Fruit fly (Drosophila melanogaster) whole organism, embryonic: ENCODE data around the gene CG5968.

ENCODE experiments used
- Blimp-1 ChIP-seq: fragments of 200-800 bp; sonication (Bioruptor generic); optimal IDR thresholded peaks from 3 replicates; lab custom pipeline; 2018; ENCODE audit warnings: missing biosample characterization, missing genetic modification characterization, mild to moderate bottlenecking, moderate library complexity, missing genetic modification reagents
- Bteb2 ChIP-seq: fragments of 200-800 bp; sonication (Bioruptor generic); optimal IDR thresholded peaks from 2 replicates; lab custom pipeline; 2016; ENCODE audit warnings: missing biosample characterization, missing genetic modification characterization
- CG10209 ChIP-seq: fragments of 200-800 bp; sonication (Bioruptor generic); optimal IDR thresholded peaks from 3 replicates; lab custom pipeline; 2017; ENCODE audit warnings: missing biosample characterization, mild to moderate bottlenecking, missing genetic modification characterization, missing genetic modification reagents
- CG10274 ChIP-seq: fragments of 200-800 bp; sonication (Bioruptor generic); optimal IDR thresholded peaks from 3 replicates; lab custom pipeline; 2017; ENCODE audit warnings: missing biosample characterization, mild to moderate bottlenecking, missing genetic modification characterization
- CG13424 ChIP-seq: fragments of 200-800 bp; sonication (Bioruptor generic); optimal IDR thresholded peaks from 2 replicates; lab custom pipeline; 2019; ENCODE audit warnings: missing biosample characterization, mild to moderate bottlenecking, missing genetic modification characterization, moderate library complexity
- CG17361 ChIP-seq: fragments of 200-800 bp; sonication (Bioruptor generic); IDR thresholded peaks from 3 replicates; pipeline ENCODE4 v1.3.6; 2022; ENCODE audit warnings: missing biosample characterization, missing genetic modification characterization
- CG17385 ChIP-seq: fragments of 200-800 bp; sonication (Bioruptor generic); optimal IDR thresholded peaks from 3 replicates; lab custom pipeline; 2018; ENCODE audit warnings: missing biosample characterization, mild to moderate bottlenecking, missing genetic modification characterization
- CG18262 ChIP-seq: fragments of 200-800 bp; optimal IDR thresholded peaks from 3 replicates; lab custom pipeline; 2019; ENCODE audit warnings: missing biosample characterization, mild to moderate bottlenecking, missing genetic modification characterization, moderate library complexity
- CG2120 ChIP-seq: fragments of 200-800 bp; sonication (Bioruptor generic); optimal IDR thresholded peaks from 3 replicates; lab custom pipeline; 2016; ENCODE audit warnings: missing biosample characterization, missing genetic modification characterization
- CG30403 ChIP-seq: fragments of 200-800 bp; sonication (Bioruptor generic); optimal IDR thresholded peaks from 3 replicates; lab custom pipeline; 2016; ENCODE audit warnings: missing biosample characterization, missing genetic modification characterization
- CG3726 ChIP-seq: fragments of 200-800 bp; sonication (Bioruptor generic); IDR thresholded peaks from 3 replicates; pipeline ENCODE4, ENCODE4 v1.3.6; 2022; ENCODE audit warnings: missing biosample characterization, missing genetic modification characterization
- CG6813 ChIP-seq: fragments of 200-800 bp; sonication (Bioruptor generic); optimal IDR thresholded peaks from 2 replicates; lab custom pipeline; 2017; ENCODE audit warnings: missing biosample characterization, missing genetic modification characterization, mild to moderate bottlenecking, moderate library complexity, missing genetic modification reagents
- CG7556 ChIP-seq: fragments of 200-800 bp; sonication (Bioruptor generic); optimal IDR thresholded peaks from 2 replicates; lab custom pipeline; 2017; ENCODE audit warnings: missing biosample characterization, mild to moderate bottlenecking, missing genetic modification characterization
- CG8765 ChIP-seq: fragments of 200-800 bp; sonication (Bioruptor generic); IDR thresholded peaks from 2 replicates; pipeline ENCODE4 v1.3.6; 2022; ENCODE audit warnings: missing biosample characterization, missing genetic modification characterization
- D19A ChIP-seq: fragments of 200-800 bp; optimal IDR thresholded peaks from 3 replicates; lab custom pipeline; 2019; ENCODE audit warnings: missing biosample characterization, mild to moderate bottlenecking, missing genetic modification characterization, moderate library complexity
- Drgx ChIP-seq: fragments of 200-800 bp; sonication (Bioruptor generic); IDR thresholded peaks from 2 replicates; pipeline ENCODE4 v1.3.6; 2022; ENCODE audit warnings: missing biosample characterization, missing genetic modification characterization
- ERR ChIP-seq: fragments of 200-800 bp; sonication (Bioruptor generic); optimal IDR thresholded peaks from 2 replicates; lab custom pipeline; 2016; ENCODE audit warnings: missing biosample characterization, missing genetic modification characterization
- Ets97D ChIP-seq: fragments of 200-800 bp; sonication (Bioruptor generic); optimal IDR thresholded peaks from 3 replicates; lab custom pipeline; 2016; ENCODE audit warnings: missing biosample characterization, missing genetic modification characterization
- H15 ChIP-seq: fragments of 200-800 bp; sonication (Bioruptor generic); IDR thresholded peaks from 3 replicates; pipeline ENCODE4 v1.3.6; 2022; ENCODE audit warnings: missing biosample characterization, missing genetic modification characterization
- Hey ChIP-seq: fragments of 200-800 bp; sonication (Bioruptor generic); optimal IDR thresholded peaks from 3 replicates; lab custom pipeline; 2018; ENCODE audit warnings: missing biosample characterization, mild to moderate bottlenecking, missing genetic modification characterization
- Hr51 ChIP-seq, 2 experiments: fragments of 200-800 bp; sonication (Bioruptor generic); optimal IDR thresholded peaks; 2 replicates in 1 of 2; 3 replicates in 1 of 2; lab custom pipeline; 2016 to 2018; ENCODE audit warnings: missing biosample characterization in 2 of 2, missing genetic modification characterization in 2 of 2, mild to moderate bottlenecking in 1 of 2, moderate library complexity in 1 of 2
- Hsf ChIP-seq: fragments of 200-800 bp; sonication (Bioruptor generic); optimal IDR thresholded peaks from 3 replicates; lab custom pipeline; 2016; ENCODE audit warnings: missing biosample characterization, missing genetic modification characterization
- NC2α ChIP-seq: fragments of 200-800 bp; sonication (Bioruptor generic); optimal IDR thresholded peaks from 2 replicates; lab custom pipeline; 2016; ENCODE audit warnings: missing biosample characterization, missing genetic modification characterization
- Nf-YC ChIP-seq: fragments of 200-800 bp; optimal IDR thresholded peaks from 3 replicates; lab custom pipeline; 2019; ENCODE audit warnings: missing biosample characterization, mild to moderate bottlenecking, missing genetic modification characterization, moderate library complexity
- Oli ChIP-seq: fragments of 200-800 bp; sonication (Bioruptor generic); optimal IDR thresholded peaks from 2 replicates; lab custom pipeline; 2018; ENCODE audit warnings: missing biosample characterization, mild to moderate bottlenecking, missing genetic modification characterization, moderate library complexity
- Sox100B ChIP-seq: fragments of 200-800 bp; sonication (Bioruptor generic); optimal IDR thresholded peaks from 3 replicates; lab custom pipeline; 2018; ENCODE audit warnings: missing biosample characterization, mild to moderate bottlenecking, missing genetic modification characterization
- Trl ChIP-seq, 3 experiments: fragments of >200 bp in 2 of 3; fragments of 200-800 bp in 1 of 3; sonication (Bioruptor generic) in 1 of 3; optimal IDR thresholded peaks; 2 replicates in 1 of 3; 3 replicates in 2 of 3; lab custom pipeline; 2016 to 2017; ENCODE audit warnings: missing biosample characterization in 1 of 3, missing genetic modification characterization in 1 of 3
- amos ChIP-seq: fragments of 200-800 bp; sonication (Bioruptor generic); IDR thresholded peaks from 2 replicates; pipeline ENCODE4 v1.3.6; 2022; ENCODE audit warnings: missing biosample characterization, missing genetic modification characterization; ENCODE audit not compliant: partially characterized antibody
- bab2 ChIP-seq: fragments of 200-800 bp; sonication (Bioruptor generic); optimal IDR thresholded peaks from 2 replicates; lab custom pipeline; 2016; ENCODE audit warnings: missing biosample characterization, missing genetic modification characterization
- bbx ChIP-seq: fragments of 200-800 bp; sonication (Bioruptor generic); IDR thresholded peaks from 2 replicates; pipeline ENCODE4 v1.3.6; 2022; ENCODE audit warnings: missing biosample characterization, missing genetic modification characterization; ENCODE audit not compliant: partially characterized antibody
- bcd ChIP-seq: fragments of 200-800 bp; sonication (Bioruptor generic); optimal IDR thresholded peaks from 2 replicates; lab custom pipeline; 2017; ENCODE audit warnings: missing biosample characterization, mild to moderate bottlenecking, missing genetic modification characterization
- br ChIP-seq: fragments of >200 bp; optimal IDR thresholded peaks from 2 replicates; lab custom pipeline; 2017
- caup ChIP-seq: fragments of 200-800 bp; sonication (Bioruptor generic); optimal IDR thresholded peaks from 3 replicates; lab custom pipeline; 2017; ENCODE audit warnings: missing biosample characterization, mild to moderate bottlenecking, missing genetic modification characterization, moderate library complexity; ENCODE audit not compliant: severe bottlenecking
- crp ChIP-seq, 2 experiments: fragments of 200-800 bp; sonication (Bioruptor generic); optimal IDR thresholded peaks; 2 replicates in 1 of 2; 3 replicates in 1 of 2; lab custom pipeline; 2017; ENCODE audit warnings: missing biosample characterization in 2 of 2, missing genetic modification characterization in 2 of 2, mild to moderate bottlenecking in 1 of 2, moderate library complexity in 1 of 2
- eve ChIP-seq, 2 experiments: fragments of >200 bp; optimal IDR thresholded peaks; 2 replicates each; lab custom pipeline; 2017; ENCODE audit warnings: missing biosample characterization in 2 of 2, missing genetic modification characterization in 2 of 2
- lab ChIP-seq: fragments of 200-800 bp; sonication (Bioruptor generic); optimal IDR thresholded peaks from 3 replicates; lab custom pipeline; 2017; ENCODE audit warnings: missing biosample characterization, missing genetic modification characterization, mild to moderate bottlenecking, moderate library complexity, missing genetic modification reagents
- lbe ChIP-seq: fragments of 200-800 bp; sonication (Bioruptor generic); optimal IDR thresholded peaks from 2 replicates; lab custom pipeline; 2016; ENCODE audit warnings: missing biosample characterization, mild to moderate bottlenecking, missing genetic modification characterization
- lov ChIP-seq, 2 experiments: fragments of 200-800 bp in 1 of 2; fragments of >200 bp in 1 of 2; sonication (Bioruptor generic) in 1 of 2; IDR thresholded peaks in 1 of 2; optimal IDR thresholded peaks in 1 of 2; 2 replicates in 1 of 2; 3 replicates in 1 of 2; pipeline versions ENCODE4 v1.3.6 to Lab custom; 2017 to 2022; ENCODE audit warnings: missing biosample characterization in 1 of 2, missing genetic modification characterization in 1 of 2
- mirr ChIP-seq: fragments of 200-800 bp; sonication (Bioruptor generic); optimal IDR thresholded peaks from 3 replicates; lab custom pipeline; 2018; ENCODE audit warnings: missing biosample characterization, mild to moderate bottlenecking, missing genetic modification characterization
- pho ChIP-seq: fragments of 200-800 bp; sonication (Bioruptor generic); optimal IDR thresholded peaks from 2 replicates; lab custom pipeline; 2016; ENCODE audit warnings: missing biosample characterization, missing genetic modification characterization
- stwl ChIP-seq: fragments of 200-800 bp; sonication (Bioruptor generic); optimal IDR thresholded peaks from 3 replicates; lab custom pipeline; 2018; ENCODE audit warnings: missing biosample characterization, mild to moderate bottlenecking, missing genetic modification characterization, moderate library complexity
- tap ChIP-seq: fragments of 200-800 bp; optimal IDR thresholded peaks from 3 replicates; lab custom pipeline; 2019; ENCODE audit warnings: missing biosample characterization, mild to moderate bottlenecking, missing genetic modification characterization, moderate library complexity
- tgo ChIP-seq: fragments of 200-800 bp; sonication (Bioruptor generic); IDR thresholded peaks from 3 replicates; pipeline ENCODE4 v1.3.6; 2022; ENCODE audit warnings: missing biosample characterization, missing genetic modification characterization
- tio ChIP-seq: fragments of 200-800 bp; sonication (Bioruptor generic); optimal IDR thresholded peaks from 2 replicates; lab custom pipeline; 2017; ENCODE audit warnings: missing biosample characterization, missing genetic modification characterization, inconsistent platforms

CG5968 gene

dm6 chr2L:16548418-16549108 lies 1.2 kb downstream of the CG5968 start (continued):
- TF ChIP-seq CG8765 (GFP tag; lab: Robert Waterston, UW), result no peak
- peak; percentile 14 for TF ChIP-seq CG6813 (GFP tag; lab: Kevin White, UChicago)
- peak; percentile 9 for TF ChIP-seq D19A (tag; lab: Kevin White, UChicago)
- TF ChIP-seq bab2 (GFP tag; lab: Kevin White, UChicago), result no peak
- no peak for TF ChIP-seq CG17385 (GFP tag; lab: Kevin White, UChicago)
- 0 out of 3 replicates have a peak, but pooled peaks have one; percentile 19 for TF ChIP-seq CG3726 (GFP tag; lab: Robert Waterston, UW)
- TF ChIP-seq CG10209 (GFP tag; lab: Kevin White, UChicago), result peak; percentile 10
- TF ChIP-seq Hr51 (GFP tag; optimal IDR thresholded peaks at IDR 0.05; lab: Kevin White, UChicago), result peak in 1 of 2 experiments; percentile 69
- TF ChIP-seq Oli, result peak; percentile 5
- peak; percentile 27; the same call in 1 of the 3 replicates for TF ChIP-seq tgo (GFP tag; lab: Robert Waterston, UW)
- TF ChIP-seq CG18262 (tag; lab: Kevin White, UChicago), result peak; percentile 53
- peak; percentile 38 for TF ChIP-seq caup (GFP tag; lab: Kevin White, UChicago)
- peak; percentile 25; the same call in 1 of the 2 replicates for TF ChIP-seq Drgx (GFP tag; lab: Robert Waterston, UW)
- TF ChIP-seq Sox100B (GFP tag; lab: Kevin White, UChicago), result peak; percentile 69
- no peak for TF ChIP-seq lbe (GFP tag; lab: Kevin White, UChicago)

- peak; percentile 62 for TF ChIP-seq Hsf (GFP tag; lab: Kevin White, UChicago)
- no peak for TF ChIP-seq stwl (tag; lab: Kevin White, UChicago)
- peak; percentile 35 for TF ChIP-seq CG30403 (GFP tag; lab: Kevin White, UChicago)
- TF ChIP-seq tap (tag; lab: Kevin White, UChicago), result peak; percentile 25
- no peak for TF ChIP-seq ERR (GFP tag; lab: Kevin White, UChicago)
- TF ChIP-seq amos (GFP tag; lab: Robert Waterston, UW), result no peak
- no peak for TF ChIP-seq lov (optimal IDR thresholded peaks at IDR 0.05; lab: Kevin White, UChicago)
- TF ChIP-seq lov (GFP tag; IDR thresholded peaks at IDR 0.05; lab: Robert Waterston, UW), result no peak
- TF ChIP-seq bcd (GFP tag; lab: Kevin White, UChicago), result peak; percentile 36
- TF ChIP-seq NC2α (GFP tag; lab: Kevin White, UChicago), result no peak
- peak; percentile 9 for TF ChIP-seq Hey (tag; lab: Kevin White, UChicago)
- TF ChIP-seq CG13424 (tag; lab: Kevin White, UChicago), result peak; percentile 81
- TF ChIP-seq Trl (optimal IDR thresholded peaks at IDR 0.05; lab: Kevin White, UChicago), result peak; percentile 76 to 89
- peak; percentile 0 for TF ChIP-seq Trl (GFP tag; optimal IDR thresholded peaks at IDR 0.05; lab: Kevin White, UChicago)
- no peak for TF ChIP-seq crp (GFP tag; optimal IDR thresholded peaks at IDR 0.05; lab: Kevin White, UChicago)
- peak; percentile 63 for TF ChIP-seq Nf-YC
- TF ChIP-seq lab (GFP tag; lab: Kevin White, UChicago), result peak; percentile 91
- TF ChIP-seq bbx, result no peak; the same call in 1 of the 2 replicates
- no peak for TF ChIP-seq Ets97D
- peak; percentile 86 for TF ChIP-seq CG7556 (GFP tag; lab: Kevin White, UChicago)
- peak; percentile 27 for TF ChIP-seq tio (GFP tag; lab: Kevin White, UChicago)
- peak; percentile 57 for TF ChIP-seq Bteb2
- TF ChIP-seq H15 (GFP tag; lab: Robert Waterston, UW), result no peak
- TF ChIP-seq eve (GFP tag; optimal IDR thresholded peaks at IDR 0.05; lab: Kevin White, UChicago), result peak in 1 of 2 experiments; percentile 17
- peak; percentile 6 for TF ChIP-seq mirr (GFP tag; lab: Kevin White, UChicago)
- TF ChIP-seq br (lab: Kevin White, UChicago), result no peak
- peak; percentile 34 for TF ChIP-seq CG10274
- peak; percentile 53 for TF ChIP-seq pho (GFP tag; lab: Kevin White, UChicago)
- peak; percentile 22 for TF ChIP-seq Blimp-1 (GFP tag; lab: Kevin White, UChicago)
- TF ChIP-seq CG2120 (GFP tag; lab: Kevin White, UChicago), result peak; percentile 87
- TF ChIP-seq CG3726 (GFP tag; lab: Robert Waterston, UW), result 0 out of 3 replicates have a peak, but pooled peaks have one; percentile 18
- TF ChIP-seq CG17361 (GFP tag; lab: Robert Waterston, UW), result 0 out of 3 replicates have a peak, but pooled peaks have one; percentile 36
- TF ChIP-seq tgo (GFP tag; lab: Robert Waterston, UW), result peak; percentile 37; the same call in 1 of the 3 replicates
These were observed 1.9 kb downstream of the CG5968 start for dm6 chr2L:16547652-16548417.
